Worm (Caenorhabditis elegans): Measurements from ENCODE around the gene ugt-38.

DNA sequence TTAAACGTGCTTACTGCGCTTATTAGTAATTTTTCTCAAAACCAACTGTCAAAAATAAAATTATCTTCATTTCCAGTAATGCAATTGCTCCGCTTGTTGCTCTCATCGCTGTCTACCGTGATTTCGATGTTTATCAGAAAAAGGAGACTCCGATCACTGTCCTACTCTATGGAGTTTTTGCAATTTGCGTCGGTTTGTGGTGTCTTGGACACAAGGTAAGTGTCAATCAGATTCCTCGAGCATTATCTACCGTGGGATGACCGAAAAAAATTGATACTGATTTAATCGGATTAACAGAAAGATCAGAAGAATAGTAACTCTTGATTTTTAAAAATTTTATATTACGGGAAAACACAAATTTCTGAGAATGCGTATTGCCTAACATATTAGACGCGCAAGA is 40.0 kb upstream of the ugt-38 start:
- TF ChIP-seq zag-1 (tag; optimal IDR thresholded peaks at IDR 0.05) = no peak
- no peak for TF ChIP-seq fos-1 (tag; optimal IDR thresholded peaks at IDR 0.05)
- TF ChIP-seq nhr-67 (tag; optimal IDR thresholded peaks at IDR 0.05) = no peak
- TF ChIP-seq tbx-2 (tag; optimal IDR thresholded peaks at IDR 0.05) = no peak
